Fruit fly (Drosophila melanogaster): ENCODE data around the gene Octalpha2R.

DNA sequence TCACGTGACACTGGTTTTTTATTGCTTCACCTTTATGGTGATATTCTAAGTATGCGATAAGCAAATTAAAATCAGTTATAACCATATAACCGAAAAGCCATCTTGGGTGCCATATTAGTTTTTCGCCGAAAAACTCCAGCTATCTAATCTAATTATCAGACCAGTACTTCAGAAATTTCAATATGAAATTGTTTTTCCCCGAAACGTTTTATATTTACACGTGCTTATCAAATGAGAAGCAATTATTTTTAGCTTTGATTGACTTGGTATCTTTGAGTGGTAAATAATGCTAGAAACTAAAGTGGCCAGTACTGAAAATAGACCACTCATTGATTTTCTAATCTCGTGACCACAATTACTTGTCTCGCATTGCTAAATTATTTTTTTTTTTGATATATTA, 65.8 kb downstream of the Octalpha2R start:
- TF ChIP-seq Sin3A (optimal IDR thresholded peaks at IDR 0.05) (no peak), h (optimal IDR thresholded peaks at IDR 0.05) (no peak), ttk (optimal IDR thresholded peaks at IDR 0.05) (no peak), psq (optimal IDR thresholded peaks at IDR 0.05) (no peak)
